Fruit fly (Drosophila melanogaster) whole organism, embryonic: ENCODE data around the gene CG6415.

ENCODE experiments used
- CG10147 ChIP-seq: fragments of 200-800 bp; sonication (Bioruptor generic); optimal IDR thresholded peaks from 2 replicates; lab custom pipeline; 2019; ENCODE audit warnings: missing biosample characterization, mild to moderate bottlenecking, missing genetic modification characterization, moderate library complexity
- CG11398 ChIP-seq: fragments of 200-800 bp; sonication (Bioruptor generic); optimal IDR thresholded peaks from 2 replicates; lab custom pipeline; 2016; ENCODE audit warnings: missing biosample characterization, missing genetic modification characterization
- CG12071 ChIP-seq: fragments of 200-800 bp; sonication (Bioruptor generic); optimal IDR thresholded peaks from 3 replicates; lab custom pipeline; 2018; ENCODE audit warnings: missing biosample characterization, mild to moderate bottlenecking, missing genetic modification characterization
- CG12219 ChIP-seq: fragments of 200-800 bp; sonication (Bioruptor generic); optimal IDR thresholded peaks from 3 replicates; lab custom pipeline; 2018; ENCODE audit warnings: missing biosample characterization, mild to moderate bottlenecking, missing genetic modification characterization
- CG16779 ChIP-seq: fragments of 200-800 bp; sonication (Bioruptor generic); IDR thresholded peaks from 2 replicates; pipeline ENCODE4 v1.3.6; 2022; ENCODE audit warnings: missing biosample characterization, missing genetic modification characterization
- CG17186 ChIP-seq: fragments of 200-800 bp; sonication (Bioruptor generic); optimal IDR thresholded peaks from 3 replicates; lab custom pipeline; 2017; ENCODE audit warnings: missing biosample characterization, missing genetic modification reagents, missing genetic modification characterization
- CG1792 ChIP-seq: fragments of 200-800 bp; sonication (Bioruptor generic); optimal IDR thresholded peaks from 2 replicates; lab custom pipeline; 2016; ENCODE audit warnings: missing biosample characterization, missing genetic modification characterization
- CG3065 ChIP-seq: fragments of 200-800 bp; sonication (Bioruptor generic); optimal IDR thresholded peaks from 2 replicates; lab custom pipeline; 2016; ENCODE audit warnings: missing biosample characterization, missing genetic modification characterization
- CG4730 ChIP-seq: fragments of 200-800 bp; sonication (Bioruptor generic); IDR thresholded peaks from 2 replicates; pipeline ENCODE4 v1.3.6; 2022; ENCODE audit warnings: missing biosample characterization, missing genetic modification characterization
- CG5245 ChIP-seq: fragments of 200-800 bp; sonication (Bioruptor generic); optimal IDR thresholded peaks from 3 replicates; lab custom pipeline; 2016; ENCODE audit warnings: missing biosample characterization, missing genetic modification characterization
- CG6175 ChIP-seq: fragments of 200-800 bp; sonication (Bioruptor generic); IDR thresholded peaks from 3 replicates; pipeline ENCODE4 v1.3.6; 2022; ENCODE audit warnings: missing biosample characterization, missing genetic modification characterization
- CG6765 ChIP-seq: fragments of 200-800 bp; sonication (Bioruptor generic); optimal IDR thresholded peaks from 3 replicates; lab custom pipeline; 2017; ENCODE audit warnings: missing biosample characterization, mild to moderate bottlenecking, missing genetic modification characterization
- CG6813 ChIP-seq: fragments of 200-800 bp; sonication (Bioruptor generic); optimal IDR thresholded peaks from 2 replicates; lab custom pipeline; 2017; ENCODE audit warnings: missing biosample characterization, missing genetic modification characterization, mild to moderate bottlenecking, moderate library complexity, missing genetic modification reagents
- CG8944 ChIP-seq: fragments of 200-800 bp; sonication (Bioruptor generic); optimal IDR thresholded peaks from 3 replicates; lab custom pipeline; 2016; ENCODE audit warnings: missing biosample characterization, missing genetic modification characterization
- Dek ChIP-seq: fragments of 200-800 bp; sonication (Bioruptor generic); optimal IDR thresholded peaks from 3 replicates; lab custom pipeline; 2019; ENCODE audit warnings: missing biosample characterization, mild to moderate bottlenecking, missing genetic modification characterization, moderate library complexity
- Drgx ChIP-seq: fragments of 200-800 bp; sonication (Bioruptor generic); IDR thresholded peaks from 2 replicates; pipeline ENCODE4 v1.3.6; 2022; ENCODE audit warnings: missing biosample characterization, missing genetic modification characterization
- HLH3B ChIP-seq: fragments of 200-800 bp; sonication (Bioruptor generic); IDR thresholded peaks from 2 replicates; pipeline ENCODE4 v1.3.6; 2022; ENCODE audit warnings: missing biosample characterization, missing genetic modification characterization
- Hr3 ChIP-seq: fragments of 200-800 bp; sonication (Bioruptor generic); optimal IDR thresholded peaks from 3 replicates; lab custom pipeline; 2016; ENCODE audit warnings: missing biosample characterization, missing genetic modification characterization
- Mrtf ChIP-seq: fragments of 200-800 bp; sonication (Bioruptor generic); IDR thresholded peaks from 3 replicates; pipeline ENCODE4 v1.3.6; 2022; ENCODE audit warnings: missing biosample characterization, missing genetic modification characterization
- Myb ChIP-seq: fragments of 200-800 bp; sonication (Bioruptor generic); optimal IDR thresholded peaks from 2 replicates; lab custom pipeline; 2016; ENCODE audit warnings: missing biosample characterization, missing genetic modification characterization
- NK7.1 ChIP-seq: fragments of 200-800 bp; sonication (Bioruptor generic); optimal IDR thresholded peaks from 3 replicates; lab custom pipeline; 2016; ENCODE audit warnings: missing biosample characterization, missing genetic modification characterization
- Nf-YC ChIP-seq: fragments of 200-800 bp; optimal IDR thresholded peaks from 3 replicates; lab custom pipeline; 2019; ENCODE audit warnings: missing biosample characterization, mild to moderate bottlenecking, missing genetic modification characterization, moderate library complexity
- NfI ChIP-seq: fragments of 200-800 bp; sonication (Bioruptor generic); optimal IDR thresholded peaks from 3 replicates; lab custom pipeline; 2018; ENCODE audit warnings: missing biosample characterization, mild to moderate bottlenecking, missing genetic modification characterization, moderate library complexity
- Six4 ChIP-seq: fragments of 200-800 bp; sonication (Bioruptor generic); optimal IDR thresholded peaks from 2 replicates; lab custom pipeline; 2016; ENCODE audit warnings: missing biosample characterization, missing genetic modification characterization
- Spps ChIP-seq: fragments of 200-800 bp; sonication (Bioruptor generic); optimal IDR thresholded peaks from 2 replicates; lab custom pipeline; 2018; ENCODE audit warnings: missing biosample characterization, mild to moderate bottlenecking, missing genetic modification characterization
- Taf1 ChIP-seq: fragments of 200-800 bp; sonication (Bioruptor generic); IDR thresholded peaks from 2 replicates; pipeline ENCODE4 v1.3.6; 2022; ENCODE audit warnings: missing biosample characterization, missing genetic modification characterization
- Vsx1 ChIP-seq: fragments of 200-800 bp; sonication (Bioruptor generic); optimal IDR thresholded peaks from 2 replicates; lab custom pipeline; 2017; ENCODE audit warnings: missing biosample characterization, mild to moderate bottlenecking, missing genetic modification characterization, missing genetic modification reagents
- ase ChIP-seq: fragments of 200-800 bp; sonication (Bioruptor generic); IDR thresholded peaks from 3 replicates; pipeline ENCODE4 v1.3.6; 2022; ENCODE audit warnings: missing biosample characterization, missing genetic modification characterization
- bowl ChIP-seq: fragments of 200-800 bp; sonication (Bioruptor generic); IDR thresholded peaks from 2 replicates; pipeline ENCODE4 v1.3.6; 2022; ENCODE audit warnings: missing biosample characterization, missing genetic modification characterization
- bsh ChIP-seq, 2 experiments: fragments of 200-800 bp; sonication (Bioruptor generic); optimal IDR thresholded peaks; 2 replicates each; lab custom pipeline; 2017 to 2018; ENCODE audit warnings: mild to moderate bottlenecking in 2 of 2, missing biosample characterization in 2 of 2, missing genetic modification characterization in 2 of 2, moderate library complexity in 1 of 2
- croc ChIP-seq: fragments of 200-800 bp; sonication (Bioruptor generic); conservative IDR thresholded peaks from 3 replicates; pipeline ENCODE4 v1.3.6; 2022; ENCODE audit warnings: missing biosample characterization, missing genetic modification characterization
- disco-r ChIP-seq: fragments of 200-800 bp; sonication (Bioruptor generic); optimal IDR thresholded peaks from 2 replicates; lab custom pipeline; 2016; ENCODE audit warnings: missing biosample characterization, missing genetic modification characterization
- dpn ChIP-seq, 2 experiments: fragments of 200-800 bp; sonication (Bioruptor generic); optimal IDR thresholded peaks; 3 replicates each; lab custom pipeline; 2016; ENCODE audit warnings: missing biosample characterization in 2 of 2, missing genetic modification characterization in 2 of 2
- emc ChIP-seq: fragments of 200-800 bp; sonication (Bioruptor generic); optimal IDR thresholded peaks from 2 replicates; lab custom pipeline; 2016; ENCODE audit warnings: missing biosample characterization, missing genetic modification characterization
- eve ChIP-seq, 2 experiments: fragments of >200 bp; optimal IDR thresholded peaks; 2 replicates each; lab custom pipeline; 2017; ENCODE audit warnings: missing biosample characterization in 2 of 2, missing genetic modification characterization in 2 of 2
- fd3F ChIP-seq: fragments of 200-800 bp; sonication (Bioruptor generic); optimal IDR thresholded peaks from 2 replicates; lab custom pipeline; 2018; ENCODE audit warnings: missing biosample characterization, mild to moderate bottlenecking, missing genetic modification characterization, moderate library complexity
- gfzf ChIP-seq: fragments of 200-800 bp; sonication (Bioruptor generic); optimal IDR thresholded peaks from 2 replicates; lab custom pipeline; 2016; ENCODE audit warnings: missing biosample characterization, mild to moderate bottlenecking, missing genetic modification characterization, moderate library complexity
- ham ChIP-seq: fragments of 200-800 bp; sonication (Bioruptor generic); IDR thresholded peaks from 2 replicates; pipeline ENCODE4 v1.3.6; 2022; ENCODE audit warnings: missing biosample characterization, missing genetic modification characterization
- lbe ChIP-seq: fragments of 200-800 bp; sonication (Bioruptor generic); optimal IDR thresholded peaks from 2 replicates; lab custom pipeline; 2016; ENCODE audit warnings: missing biosample characterization, mild to moderate bottlenecking, missing genetic modification characterization
- lov ChIP-seq, 2 experiments: fragments of 200-800 bp in 1 of 2; fragments of >200 bp in 1 of 2; sonication (Bioruptor generic) in 1 of 2; IDR thresholded peaks in 1 of 2; optimal IDR thresholded peaks in 1 of 2; 2 replicates in 1 of 2; 3 replicates in 1 of 2; pipeline versions ENCODE4 v1.3.6 to Lab custom; 2017 to 2022; ENCODE audit warnings: missing biosample characterization in 1 of 2, missing genetic modification characterization in 1 of 2
- ro ChIP-seq: fragments of 200-800 bp; sonication (Bioruptor generic); IDR thresholded peaks from 2 replicates; pipeline ENCODE4 v1.3.6; 2022; ENCODE audit warnings: missing biosample characterization, missing genetic modification characterization
- sd ChIP-seq: fragments of 200-800 bp; sonication (Bioruptor generic); optimal IDR thresholded peaks from 3 replicates; lab custom pipeline; 2018; ENCODE audit warnings: missing biosample characterization, mild to moderate bottlenecking, missing genetic modification characterization, moderate library complexity
- so ChIP-seq: fragments of 200-800 bp; sonication (Bioruptor generic); IDR thresholded peaks from 3 replicates; pipeline ENCODE4 v1.3.6; 2022; ENCODE audit warnings: missing biosample characterization, missing genetic modification characterization
- sqz ChIP-seq: fragments of 200-800 bp; sonication (Bioruptor generic); optimal IDR thresholded peaks from 3 replicates; lab custom pipeline; 2018; ENCODE audit warnings: missing biosample characterization, mild to moderate bottlenecking, missing genetic modification characterization
- tap ChIP-seq: fragments of 200-800 bp; optimal IDR thresholded peaks from 3 replicates; lab custom pipeline; 2019; ENCODE audit warnings: missing biosample characterization, mild to moderate bottlenecking, missing genetic modification characterization, moderate library complexity
- tgo ChIP-seq: fragments of 200-800 bp; sonication (Bioruptor generic); IDR thresholded peaks from 3 replicates; pipeline ENCODE4 v1.3.6; 2022; ENCODE audit warnings: missing biosample characterization, missing genetic modification characterization
- vnd ChIP-seq: fragments of 200-800 bp; sonication (Bioruptor generic); IDR thresholded peaks from 3 replicates; pipeline ENCODE4 v1.3.6; 2022; ENCODE audit warnings: missing biosample characterization, missing genetic modification characterization; ENCODE audit not compliant: partially characterized antibody
- vvl ChIP-seq: fragments of 200-800 bp; sonication (Bioruptor generic); IDR thresholded peaks from 2 replicates; pipeline ENCODE4 v1.3.6; 2022; ENCODE audit warnings: missing biosample characterization, missing genetic modification characterization
- yki ChIP-seq: fragments of >200 bp; optimal IDR thresholded peaks from 3 replicates; lab custom pipeline; 2018

CG6415 gene

dm6 chr2L:10661490-10662240, 41.8 kb upstream of the CG6415 start, which contains the start of gene CG31871 (continued):
- TF ChIP-seq CG1792 (no peak), vvl (peak; percentile 79), tgo (GFP tag; lab: Robert Waterston, UW) (peak; percentile 77), CG16779 (GFP tag; lab: Robert Waterston, UW) (no peak), gfzf (GFP tag; lab: Kevin White, UChicago) (no peak), Vsx1 (GFP tag; lab: Kevin White, UChicago) (no peak), ro (GFP tag; lab: Robert Waterston, UW) (peak; percentile 29; the same call in 1 of the 2 replicates), Dek (peak; percentile 62), sd (tag; lab: Kevin White, UChicago) (peak; percentile 91), lbe (GFP tag; lab: Kevin White, UChicago) (no peak), Drgx (GFP tag; lab: Robert Waterston, UW) (peak; percentile 83), CG12071 (GFP tag; lab: Kevin White, UChicago) (no peak), NfI (GFP tag; lab: Kevin White, UChicago) (peak; percentile 42), sqz (GFP tag; lab: Kevin White, UChicago) (peak; percentile 61), bowl (GFP tag; lab: Robert Waterston, UW) (no peak; the same call in 1 of the 2 replicates), Mrtf (GFP tag; lab: Robert Waterston, UW) (peak; percentile 29; the same call in 1 of the 3 replicates), CG6765 (GFP tag; lab: Kevin White, UChicago) (peak; percentile 14), CG12219 (GFP tag; lab: Kevin White, UChicago) (peak; percentile 40), bsh (GFP tag; optimal IDR thresholded peaks at IDR 0.05; lab: Kevin White, UChicago) (peak in 1 of 2 experiments; percentile 81), CG8944 (GFP tag; lab: Kevin White, UChicago) (no peak), eve (GFP tag; optimal IDR thresholded peaks at IDR 0.05; lab: Kevin White, UChicago) (peak in 1 of 2 experiments; percentile 77), NK7.1 (GFP tag; lab: Kevin White, UChicago) (no peak), Hr3 (peak; percentile 56), yki (lab: Kevin White, UChicago) (no peak), Spps (peak; percentile 36), disco-r (GFP tag; lab: Kevin White, UChicago) (no peak), emc (GFP tag; lab: Kevin White, UChicago) (no peak), lov (optimal IDR thresholded peaks at IDR 0.05; lab: Kevin White, UChicago) (no peak), lov (GFP tag; IDR thresholded peaks at IDR 0.05; lab: Robert Waterston, UW) (no peak), CG5245 (GFP tag; lab: Kevin White, UChicago) (no peak), croc (GFP tag; lab: Robert Waterston, UW) (peak; percentile 65), CG6813 (GFP tag; lab: Kevin White, UChicago) (peak; percentile 46), CG11398 (GFP tag; lab: Kevin White, UChicago) (no peak), vnd (GFP tag; lab: Robert Waterston, UW) (no peak), Taf1 (GFP tag; lab: Robert Waterston, UW) (no peak), tap (peak; percentile 75), Nf-YC (tag; lab: Kevin White, UChicago) (peak; percentile 65), Myb (GFP tag; lab: Kevin White, UChicago) (no peak), CG4730 (peak; percentile 70), Six4 (GFP tag; lab: Kevin White, UChicago) (peak; percentile 64), dpn (GFP tag; optimal IDR thresholded peaks at IDR 0.05; lab: Kevin White, UChicago) (peak in 1 of 2 experiments; percentile 67), ase (peak; percentile 67; the same call in 2 of the 3 replicates), CG6175 (peak; percentile 52; the same call in 1 of the 3 replicates), ham (GFP tag; lab: Robert Waterston, UW) (no peak), so (GFP tag; lab: Robert Waterston, UW) (0 out of 3 replicates have a peak, but pooled peaks have one; percentile 35), CG17186 (no peak), fd3F (peak; percentile 61), CG3065 (GFP tag; lab: Kevin White, UChicago) (no peak), HLH3B (GFP tag; lab: Robert Waterston, UW) (peak; percentile 73), CG10147 (GFP tag; lab: Kevin White, UChicago) (peak; percentile 68)
